Fruit fly (Drosophila melanogaster): ENCODE data around the gene Cnot4.

- TF ChIP-seq EcR (GFP tag; optimal IDR thresholded peaks at IDR 0.05) (no peak), psq (optimal IDR thresholded peaks at IDR 0.05) (no peak), usp (GFP tag; optimal IDR thresholded peaks at IDR 0.05) (no peak)
Observed at dm6 chr2L:10393467-10393866, 3.0 kb upstream of the Cnot4 start.
